Worm (Caenorhabditis elegans) whole organism, midembryonic: ENCODE results near the gene K09E3.7.
A peak's percentile ranks its signal among the peaks of the same experiment; 100 is the strongest.

Experiments
- T22C8.4 ChIP-seq: fragments of 200-800 bp; sonication (Bioruptor generic); IDR thresholded peaks from 2 replicates; pipeline ENCODE4 v1.3.6; 2022; ENCODE audit warnings: missing genetic modification characterization, missing compliant biosample characterization
- cog-1 ChIP-seq: sonication (generic microtip); optimal IDR thresholded peaks from 2 replicates; lab custom pipeline; 2016; ENCODE audit warnings: missing genetic modification characterization, missing compliant biosample characterization
- flt-1 ChIP-seq: fragments of 200-800 bp; sonication (Bioruptor generic); IDR thresholded peaks from 2 replicates; pipeline ENCODE4 v1.3.6; 2022; ENCODE audit warnings: missing genetic modification characterization, missing compliant biosample characterization
- klf-2 ChIP-seq: fragments of 200-800 bp; sonication (Bioruptor generic); conservative IDR thresholded peaks from 2 replicates; pipeline ENCODE4 v1.3.6; 2022; ENCODE audit warnings: missing genetic modification reagents, missing genetic modification characterization, missing compliant biosample characterization
- med-1 ChIP-seq: sonication (generic microtip); optimal IDR thresholded peaks from 2 replicates; lab custom pipeline; 2017; ENCODE audit warnings: missing genetic modification characterization, mild to moderate bottlenecking, missing compliant biosample characterization, antibody characterized with exemption, missing genetic modification reagents; ENCODE audit not compliant: insufficient read depth
- ref-1 ChIP-seq: fragments of 200-800 bp; sonication (Bioruptor generic); conservative IDR thresholded peaks from 2 replicates; pipeline ENCODE4 v1.3.6; 2022; ENCODE audit warnings: missing genetic modification reagents, missing genetic modification characterization, missing compliant biosample characterization
- tab-1 ChIP-seq: fragments of 200-800 bp; sonication (Bioruptor generic); IDR thresholded peaks from 2 replicates; pipeline ENCODE4 v1.3.6; 2022; ENCODE audit warnings: missing genetic modification characterization, missing compliant biosample characterization
- ztf-23 ChIP-seq: fragments of 200-800 bp; sonication (Bioruptor generic); IDR thresholded peaks from 2 replicates; pipeline ENCODE4 v1.3.6; 2022; ENCODE audit warnings: missing genetic modification reagents, missing genetic modification characterization, missing compliant biosample characterization

DNA sequence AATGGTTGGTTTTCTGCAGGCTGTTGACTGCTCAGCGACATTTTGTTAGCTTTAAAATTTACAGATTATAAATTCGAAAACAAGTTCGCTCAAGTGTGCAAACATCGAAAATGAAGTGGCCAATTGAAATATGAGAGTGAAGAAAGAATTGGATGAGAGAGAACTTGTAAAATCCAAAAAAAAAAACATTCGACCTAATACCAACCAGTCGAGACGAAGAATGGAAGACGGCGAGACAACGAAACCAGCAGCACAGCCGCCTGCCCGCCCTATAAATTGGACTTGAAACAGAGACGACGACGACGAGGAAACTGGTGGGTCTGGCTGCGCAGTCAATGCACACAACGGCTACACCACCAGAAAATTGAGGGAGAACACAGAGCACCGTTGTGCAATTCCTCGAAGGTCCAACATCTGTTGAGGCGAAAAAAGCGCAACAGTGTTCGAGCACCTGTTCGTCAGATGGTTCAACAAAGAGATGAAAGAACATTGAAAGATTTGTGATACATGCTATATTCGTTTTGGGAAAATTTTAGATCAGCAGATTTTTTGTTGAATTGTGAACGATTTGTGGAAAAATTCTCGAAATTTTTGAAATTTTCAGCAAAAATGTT is 15.7 kb upstream of the K09E3.7 start, which contains the start of gene T23C6.4:
- TF ChIP-seq cog-1 (no peak), ref-1 (GFP tag; lab: Robert Waterston, UW) (no peak), tab-1 (GFP tag; lab: Robert Waterston, UW) (no peak), T22C8.4 (GFP tag; lab: Robert Waterston, UW) (no peak), klf-2 (GFP tag; lab: Robert Waterston, UW) (no peak), flt-1 (GFP tag; lab: Robert Waterston, UW) (no peak), med-1 (GFP tag; lab: Kevin White, UChicago) (no peak), ztf-23 (GFP tag; lab: Robert Waterston, UW) (0 out of 2 replicates have a peak, but pooled peaks have one; percentile 38)
